Worm (Caenorhabditis elegans) whole organism, mixed stage, embryonic: Measurements from ENCODE around the gene ech-5.

Experiments
- M03D4.4 ChIP-seq: sonication (generic microtip); optimal IDR thresholded peaks from 2 replicates; lab custom pipeline; 2017; ENCODE audit warnings: mild to moderate bottlenecking, missing genetic modification characterization, missing compliant biosample characterization
- bed-3 ChIP-seq: fragments of 200-800 bp; sonication (Bioruptor generic); optimal IDR thresholded peaks from 3 replicates; lab custom pipeline; 2018; ENCODE audit warnings: mild to moderate bottlenecking, missing genetic modification characterization, moderate library complexity, missing compliant biosample characterization
- blmp-1 ChIP-seq: fragments of 150-350 bp; optimal IDR thresholded peaks from 2 replicates; lab custom pipeline; 2014; ENCODE audit warnings: missing biosample characterization, missing genetic modification characterization
- ceh-39 ChIP-seq: fragments of 150-350 bp; optimal IDR thresholded peaks from 2 replicates; lab custom pipeline; 2014; ENCODE audit warnings: missing biosample characterization, missing genetic modification characterization
- ceh-43 ChIP-seq: fragments of 200-800 bp; sonication (Bioruptor generic); optimal IDR thresholded peaks from 2 replicates; lab custom pipeline; 2018; ENCODE audit warnings: mild to moderate bottlenecking, missing genetic modification characterization, moderate library complexity, missing compliant biosample characterization
- ceh-83 ChIP-seq: fragments of 200-800 bp; sonication (Bioruptor generic); optimal IDR thresholded peaks from 2 replicates; lab custom pipeline; 2018; ENCODE audit warnings: mild to moderate bottlenecking, missing genetic modification characterization, missing compliant biosample characterization
- ces-1 ChIP-seq: fragments of 150-350 bp; optimal IDR thresholded peaks from 2 replicates; lab custom pipeline; 2014; ENCODE audit warnings: missing biosample characterization, missing genetic modification reagents, missing genetic modification characterization
- cnd-1 ChIP-seq: fragments of 200-800 bp; sonication (Bioruptor generic); optimal IDR thresholded peaks from 2 replicates; lab custom pipeline; 2018; ENCODE audit warnings: mild to moderate bottlenecking, missing genetic modification characterization, missing compliant biosample characterization
- drap-1 ChIP-seq: fragments of 200-800 bp; sonication (Bioruptor generic); optimal IDR thresholded peaks from 3 replicates; lab custom pipeline; 2018; ENCODE audit warnings: mild to moderate bottlenecking, missing genetic modification characterization, missing compliant biosample characterization
- elt-1 ChIP-seq: sonication (generic microtip); optimal IDR thresholded peaks from 2 replicates; lab custom pipeline; 2017; ENCODE audit warnings: missing genetic modification characterization, mild to moderate bottlenecking, missing compliant biosample characterization, antibody characterized with exemption, moderate library complexity, borderline replicate concordance; ENCODE audit not compliant: insufficient read depth
- elt-3 ChIP-seq: fragments of 150-350 bp; optimal IDR thresholded peaks from 2 replicates; lab custom pipeline; 2014; ENCODE audit warnings: missing biosample characterization, missing genetic modification characterization
- flh-1 ChIP-seq: fragments of 200-800 bp; sonication (Bioruptor generic); optimal IDR thresholded peaks from 2 replicates; lab custom pipeline; 2018; ENCODE audit warnings: mild to moderate bottlenecking, missing genetic modification characterization, moderate library complexity, missing compliant biosample characterization
- ham-2 ChIP-seq: fragments of 200-800 bp; sonication (Bioruptor generic); optimal IDR thresholded peaks from 2 replicates; lab custom pipeline; 2018; ENCODE audit warnings: mild to moderate bottlenecking, missing genetic modification characterization, missing compliant biosample characterization
- hlh-1 ChIP-seq: fragments of 150-350 bp; optimal IDR thresholded peaks from 2 replicates; lab custom pipeline; 2014; ENCODE audit warnings: missing biosample characterization, missing genetic modification reagents, missing genetic modification characterization
- lin-13 ChIP-seq: fragments of 150-350 bp; optimal IDR thresholded peaks from 2 replicates; lab custom pipeline; 2014; ENCODE audit warnings: missing biosample characterization, missing genetic modification characterization
- lin-32 ChIP-seq: fragments of 200-800 bp; sonication (Bioruptor generic); optimal IDR thresholded peaks from 2 replicates; lab custom pipeline; 2018; ENCODE audit warnings: mild to moderate bottlenecking, missing genetic modification characterization, missing compliant biosample characterization
- lsy-2 ChIP-seq: fragments of 150-350 bp; optimal IDR thresholded peaks from 2 replicates; lab custom pipeline; 2014; ENCODE audit warnings: missing biosample characterization, missing genetic modification characterization
- mab-5 ChIP-seq: fragments of 150-350 bp; optimal IDR thresholded peaks from 2 replicates; lab custom pipeline; 2014; ENCODE audit warnings: missing biosample characterization, missing genetic modification characterization
- mep-1 ChIP-seq: fragments of 150-350 bp; optimal IDR thresholded peaks from 2 replicates; lab custom pipeline; 2017; ENCODE audit warnings: missing biosample characterization, missing genetic modification reagents, missing genetic modification characterization, inconsistent platforms
- mls-2 ChIP-seq: sonication (generic microtip); optimal IDR thresholded peaks from 2 replicates; lab custom pipeline; 2016; ENCODE audit warnings: mild to moderate bottlenecking, missing genetic modification characterization, moderate library complexity, missing compliant biosample characterization
- nhr-12 ChIP-seq: fragments of 150-350 bp; optimal IDR thresholded peaks from 2 replicates; lab custom pipeline; 2014; ENCODE audit warnings: missing biosample characterization, missing genetic modification characterization
- nhr-2 ChIP-seq: fragments of 150-350 bp; optimal IDR thresholded peaks from 2 replicates; lab custom pipeline; 2014; ENCODE audit warnings: missing biosample characterization, missing genetic modification characterization
- nhr-237 ChIP-seq: fragments of 150-350 bp; optimal IDR thresholded peaks from 2 replicates; lab custom pipeline; 2014; ENCODE audit warnings: missing biosample characterization, missing genetic modification characterization
- nhr-28 ChIP-seq: fragments of 150-350 bp; optimal IDR thresholded peaks from 2 replicates; lab custom pipeline; 2014; ENCODE audit warnings: missing biosample characterization, missing genetic modification characterization
- nhr-76 ChIP-seq: sonication (generic microtip); optimal IDR thresholded peaks from 2 replicates; lab custom pipeline; 2017; ENCODE audit warnings: missing biosample characterization, missing genetic modification characterization
- pha-4 ChIP-seq: fragments of 150-350 bp; optimal IDR thresholded peaks from 2 replicates; lab custom pipeline; 2018; ENCODE audit warnings: missing biosample characterization, missing genetic modification reagents, missing genetic modification characterization
- sem-2 ChIP-seq: fragments of 200-800 bp; sonication (Bioruptor generic); optimal IDR thresholded peaks from 2 replicates; lab custom pipeline; 2018; ENCODE audit warnings: mild to moderate bottlenecking, missing genetic modification characterization, missing compliant biosample characterization
- snpc-4 ChIP-seq: fragments of 150-350 bp; optimal IDR thresholded peaks from 2 replicates; lab custom pipeline; 2014; ENCODE audit warnings: missing biosample characterization, missing genetic modification characterization
- sptf-1 ChIP-seq: sonication (generic microtip); optimal IDR thresholded peaks from 2 replicates; lab custom pipeline; 2017; ENCODE audit warnings: mild to moderate bottlenecking, missing genetic modification characterization, moderate library complexity, missing compliant biosample characterization
- tbx-8 ChIP-seq: fragments of 200-800 bp; sonication (Bioruptor generic); optimal IDR thresholded peaks from 2 replicates; lab custom pipeline; 2018; ENCODE audit warnings: mild to moderate bottlenecking, missing genetic modification characterization, moderate library complexity, missing compliant biosample characterization
- unc-120 ChIP-seq: sonication (generic microtip); optimal IDR thresholded peaks from 2 replicates; lab custom pipeline; 2017; ENCODE audit warnings: missing genetic modification characterization, missing compliant biosample characterization; ENCODE audit not compliant: poor library complexity, severe bottlenecking
- unc-39 ChIP-seq: fragments of 150-350 bp; optimal IDR thresholded peaks from 2 replicates; lab custom pipeline; 2014; ENCODE audit warnings: missing biosample characterization, missing genetic modification characterization
- unc-62 ChIP-seq: fragments of 150-350 bp; optimal IDR thresholded peaks from 2 replicates; lab custom pipeline; 2014; ENCODE audit warnings: missing biosample characterization, missing genetic modification reagents, missing genetic modification characterization
- zip-8 ChIP-seq: fragments of 150-350 bp; optimal IDR thresholded peaks from 2 replicates; lab custom pipeline; 2014; ENCODE audit warnings: missing biosample characterization, missing genetic modification characterization
- ztf-11 ChIP-seq: fragments of 150-350 bp; optimal IDR thresholded peaks from 2 replicates; lab custom pipeline; 2014; ENCODE audit warnings: missing biosample characterization, missing genetic modification characterization

Gene ech-5

ce11 chrIV:826145-826544, 29.3 kb downstream of the ech-5 start:
- TF ChIP-seq elt-3 (tag; lab: Kevin White, UChicago), result no peak
- TF ChIP-seq unc-120, result no peak
- no peak for TF ChIP-seq nhr-28 (tag; lab: Kevin White, UChicago)
- TF ChIP-seq sem-2, result no peak
- TF ChIP-seq ceh-39, result no peak
- TF ChIP-seq elt-1 (tag; lab: Kevin White, UChicago), result no peak
- no peak for TF ChIP-seq lin-32 (GFP tag; lab: Kevin White, UChicago)
- no peak for TF ChIP-seq nhr-12 (tag; lab: Kevin White, UChicago)
- no peak for TF ChIP-seq bed-3
- no peak for TF ChIP-seq lin-13 (tag; lab: Kevin White, UChicago)
- no peak for TF ChIP-seq nhr-76

DNA sequence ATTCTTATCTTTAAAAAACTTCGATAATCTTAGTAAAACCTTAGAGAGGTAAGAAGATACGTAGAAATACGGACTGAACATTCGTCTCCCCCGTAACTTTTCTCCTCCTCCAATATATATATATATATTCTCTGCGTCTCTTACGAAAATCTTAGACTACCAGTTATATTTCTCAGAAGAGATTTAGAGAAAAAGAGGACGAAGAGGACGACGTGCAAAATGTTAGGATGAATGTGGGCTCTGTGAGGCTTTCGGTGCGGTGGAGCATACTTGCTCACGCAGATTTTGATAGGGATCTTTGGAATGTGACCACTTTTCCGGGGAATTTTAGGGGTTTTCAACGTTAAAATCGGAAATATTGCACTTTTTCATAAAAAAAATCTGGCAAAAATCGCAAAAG, 31.6 kb downstream of the ech-5 start:
- TF ChIP-seq tbx-8 (GFP tag; lab: Kevin White, UChicago) (no peak), sptf-1 (tag; lab: Kevin White, UChicago) (no peak), nhr-237 (tag; lab: Kevin White, UChicago) (peak; percentile 11), lsy-2 (tag; lab: Kevin White, UChicago) (peak; percentile 65), drap-1 (peak; percentile 9), pha-4 (tag; lab: Kevin White, UChicago) (peak; percentile 55), blmp-1 (no peak), snpc-4 (tag; lab: Kevin White, UChicago) (no peak), mep-1 (tag; lab: Kevin White, UChicago) (peak; percentile 65), elt-3 (tag; lab: Kevin White, UChicago) (no peak), ceh-43 (GFP tag; lab: Kevin White, UChicago) (no peak), nhr-2 (tag; lab: Kevin White, UChicago) (no peak), mab-5 (tag; lab: Kevin White, UChicago) (no peak), unc-120 (peak; percentile 10), ham-2 (GFP tag; lab: Kevin White, UChicago) (peak; percentile 48), lin-32 (GFP tag; lab: Kevin White, UChicago) (no peak), nhr-12 (tag; lab: Kevin White, UChicago) (no peak), cnd-1 (tag; lab: Kevin White, UChicago) (no peak), hlh-1 (peak; percentile 33), ces-1 (GFP tag; lab: Kevin White, UChicago) (peak; percentile 82), bed-3 (no peak), mls-2 (tag; lab: Kevin White, UChicago) (no peak), nhr-28 (tag; lab: Kevin White, UChicago) (no peak), M03D4.4 (tag; lab: Kevin White, UChicago) (no peak), ztf-11 (no peak), unc-62 (GFP tag; lab: Kevin White, UChicago) (peak; percentile 12), flh-1 (GFP tag; lab: Kevin White, UChicago) (no peak), ceh-39 (peak; percentile 71), zip-8 (tag; lab: Kevin White, UChicago) (no peak), unc-39 (tag; lab: Kevin White, UChicago) (no peak), lin-13 (tag; lab: Kevin White, UChicago) (peak; percentile 19), sem-2 (no peak), nhr-76 (no peak), elt-1 (tag; lab: Kevin White, UChicago) (no peak), ceh-83 (GFP tag; lab: Kevin White, UChicago) (no peak)

DNA sequence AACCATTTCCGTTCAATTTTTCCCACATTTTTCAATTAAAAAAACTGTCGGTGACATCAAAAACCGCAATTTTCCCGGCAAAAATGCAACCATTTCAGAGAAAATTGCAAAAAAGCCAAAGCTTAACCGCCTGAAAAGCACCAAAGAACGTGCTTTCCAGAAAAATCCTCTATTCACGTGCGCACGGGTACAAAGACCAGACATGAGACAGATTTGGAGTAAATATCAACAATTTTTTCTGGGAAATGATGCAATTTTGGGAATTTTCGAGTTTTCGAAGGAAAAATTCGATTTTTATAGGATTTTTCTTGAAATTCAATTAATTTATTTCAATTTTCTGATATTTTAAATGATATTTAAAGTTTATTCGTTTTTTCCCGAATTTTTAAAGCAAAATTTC, 32.3 kb downstream of the ech-5 start:
- TF ChIP-seq unc-120, result no peak
- TF ChIP-seq ham-2 (GFP tag; lab: Kevin White, UChicago), result no peak
- TF ChIP-seq unc-62 (GFP tag; lab: Kevin White, UChicago), result no peak
- TF ChIP-seq nhr-28 (tag; lab: Kevin White, UChicago), result no peak

DNA sequence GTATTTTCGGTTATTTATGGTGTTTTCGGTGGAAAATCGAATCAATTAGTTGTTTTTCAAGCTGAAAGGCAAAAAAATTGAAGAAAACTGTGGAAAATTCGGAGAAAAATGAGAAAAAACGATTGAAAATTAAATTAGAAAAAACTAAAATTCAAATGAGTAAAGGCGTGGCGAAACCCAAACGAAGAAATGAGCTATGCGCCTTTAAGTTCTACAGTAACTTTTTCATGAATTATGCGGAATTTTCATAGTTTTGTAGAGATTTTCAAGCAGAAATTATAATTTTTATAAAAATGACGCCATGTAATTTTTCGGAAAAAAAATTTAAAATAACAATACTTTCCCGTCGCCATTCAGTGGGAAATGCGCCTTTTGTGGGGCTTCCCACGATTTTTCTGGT, 32.9 kb downstream of the ech-5 start:
- TF ChIP-seq zip-8 (tag; lab: Kevin White, UChicago), result no peak
- no peak for TF ChIP-seq nhr-76
- TF ChIP-seq mls-2 (tag; lab: Kevin White, UChicago), result no peak
- TF ChIP-seq ces-1 (GFP tag; lab: Kevin White, UChicago), result no peak
- no peak for TF ChIP-seq elt-3 (tag; lab: Kevin White, UChicago)
- no peak for TF ChIP-seq sptf-1 (tag; lab: Kevin White, UChicago)
- TF ChIP-seq, all 35 proteins: peak for 0
